Worm (Caenorhabditis elegans): ENCODE data around the gene Y41D4A.6.

Gene Y41D4A.6

DNA sequence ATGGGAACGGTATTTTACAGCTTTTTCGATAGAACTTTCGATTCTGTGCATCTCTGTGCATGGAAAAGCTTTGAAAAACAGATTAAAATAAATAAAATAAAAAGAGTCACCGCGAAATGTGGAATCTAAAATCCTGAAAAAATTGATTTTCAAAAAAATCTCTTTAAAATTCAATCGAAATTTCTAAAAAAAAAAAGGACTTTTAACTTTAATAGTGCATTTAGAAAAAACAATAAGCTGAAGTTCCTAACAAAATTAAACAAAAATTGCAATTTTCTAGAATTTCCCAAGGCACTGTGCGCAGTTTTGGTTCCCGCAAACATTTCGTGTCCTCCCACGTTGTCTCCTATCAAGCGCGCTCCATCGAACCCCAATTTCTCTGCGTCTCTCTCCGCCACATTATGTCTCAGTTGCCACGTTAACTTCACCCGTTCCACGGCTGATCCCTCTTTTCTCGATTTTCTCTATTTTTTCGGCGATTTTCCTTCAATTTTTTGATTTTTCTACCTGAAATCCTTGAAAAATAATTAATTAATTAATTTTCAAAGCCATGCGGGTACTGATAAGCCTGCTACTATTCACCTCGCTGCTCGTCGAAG, at the start of gene Y41D4A.6, which contains the start of gene Y41D4A.4:
Y41D4A.6 (minus strand) TSS at position 51 of the 599 bp plus-strand sequence.
Y41D4A.4 (plus strand) TSS at position 549 of the 599 bp plus-strand sequence.
- TF ChIP-seq ceh-82 (tag; optimal IDR thresholded peaks at IDR 0.05) (peak; percentile 38), elt-2 (tag; optimal IDR thresholded peaks at IDR 0.05) (peak; percentile 62), nhr-28 (tag; optimal IDR thresholded peaks at IDR 0.05) (no peak), pha-4 (tag; optimal IDR thresholded peaks at IDR 0.05) (peak; percentile 82), snpc-4 (tag; optimal IDR thresholded peaks at IDR 0.05) (peak; percentile 37), lsy-12 (tag; optimal IDR thresholded peaks at IDR 0.05) (peak; percentile 70), ceh-9 (tag; optimal IDR thresholded peaks at IDR 0.05) (no peak), elt-3 (tag; optimal IDR thresholded peaks at IDR 0.05) (no peak), nhr-76 (tag; optimal IDR thresholded peaks at IDR 0.05) (no peak), zag-1 (tag; optimal IDR thresholded peaks at IDR 0.05) (no peak), aly-2 (tag; optimal IDR thresholded peaks at IDR 0.05) (peak; percentile 52), mdl-1 (tag; optimal IDR thresholded peaks at IDR 0.05) (no peak), fkh-2 (tag; optimal IDR thresholded peaks at IDR 0.05) (no peak), pqm-1 (tag; optimal IDR thresholded peaks at IDR 0.05) (peak; percentile 37), nhr-25 (tag; optimal IDR thresholded peaks at IDR 0.05) (peak; percentile 56), skn-1 (tag; optimal IDR thresholded peaks at IDR 0.05) (no peak), tbx-2 (tag; optimal IDR thresholded peaks at IDR 0.05) (no peak), nhr-11 (tag; optimal IDR thresholded peaks at IDR 0.05) (no peak), egl-5 (tag; optimal IDR thresholded peaks at IDR 0.05) (peak; percentile 15), hmg-11 (tag; optimal IDR thresholded peaks at IDR 0.05) (peak; percentile 81), mml-1 (tag; optimal IDR thresholded peaks at IDR 0.05) (no peak), elt-1 (tag; optimal IDR thresholded peaks at IDR 0.05) (no peak), R02D3.7 (tag; optimal IDR thresholded peaks at IDR 0.05) (peak; percentile 57), nfya-1 (tag; optimal IDR thresholded peaks at IDR 0.05; ENCODE audit: insufficient read depth) (peak; percentile 76), nhr-23 (tag; optimal IDR thresholded peaks at IDR 0.05) (peak; percentile 50), ztf-11 (tag; optimal IDR thresholded peaks at IDR 0.05) (no peak), fkh-10 (GFP tag; optimal IDR thresholded peaks at IDR 0.05) (peak; percentile 48), sea-2 (GFP tag; optimal IDR thresholded peaks at IDR 0.05) (no peak), nhr-77 (tag; optimal IDR thresholded peaks at IDR 0.05) (no peak), unc-62 (GFP tag; optimal IDR thresholded peaks at IDR 0.05) (no peak), nhr-43 (tag; optimal IDR thresholded peaks at IDR 0.05; ENCODE audit: poor library complexity, severe bottlenecking) (peak; percentile 71), nhr-12 (tag; optimal IDR thresholded peaks at IDR 0.05) (no peak), ceh-28 (tag; optimal IDR thresholded peaks at IDR 0.05) (peak; percentile 46), ztf-4 (tag; optimal IDR thresholded peaks at IDR 0.05) (no peak), nhr-67 (tag; optimal IDR thresholded peaks at IDR 0.05) (no peak), ZK546.5 (tag; optimal IDR thresholded peaks at IDR 0.05) (no peak), fos-1 (tag; optimal IDR thresholded peaks at IDR 0.05) (no peak), unc-39 (tag; optimal IDR thresholded peaks at IDR 0.05) (no peak), lin-39 (tag; optimal IDR thresholded peaks at IDR 0.05) (peak; percentile 69), daf-12 (tag; optimal IDR thresholded peaks at IDR 0.05) (no peak), lin-15B (tag; optimal IDR thresholded peaks at IDR 0.05) (peak; percentile 90), eor-1 (tag; optimal IDR thresholded peaks at IDR 0.05) (no peak), ceh-16 (tag; optimal IDR thresholded peaks at IDR 0.05) (no peak), ama-1 (optimal IDR thresholded peaks at IDR 0.05) (no peak), nhr-237 (tag; optimal IDR thresholded peaks at IDR 0.05) (no peak), egl-27 (tag; optimal IDR thresholded peaks at IDR 0.05) (no peak), jun-1 (tag; optimal IDR thresholded peaks at IDR 0.05) (peak; percentile 33)

All from whole organism, L3 larva.